Fruit fly (Drosophila melanogaster): ENCODE results near the gene sgg.

Gene sgg

dm6 chrX:2708156-2708734, 74.5 kb downstream of the sgg start, which contains the start of gene CG2681 (continued):
- TF ChIP-seq bab2 (GFP tag; optimal IDR thresholded peaks at IDR 0.05) (peak; percentile 31), E2f1 (GFP tag; IDR thresholded peaks at IDR 0.05) (peak; percentile 66), Gug (GFP tag; IDR thresholded peaks at IDR 0.05) (peak; percentile 74), prd (optimal IDR thresholded peaks at IDR 0.05) (no peak), prd (GFP tag; IDR thresholded peaks at IDR 0.05) (peak; percentile 73), CG11560 (tag; IDR thresholded peaks at IDR 0.05) (0 out of 3 replicates have a peak, but pooled peaks have one; percentile 37), CG6272 (GFP tag; IDR thresholded peaks at IDR 0.05) (no peak), lmd (GFP tag; IDR thresholded peaks at IDR 0.05) (peak; percentile 71), wor (GFP tag; IDR thresholded peaks at IDR 0.05) (peak; percentile 24; the same call in 1 of the 2 replicates), pb (GFP tag; optimal IDR thresholded peaks at IDR 0.05) (no peak), ken (GFP tag; IDR thresholded peaks at IDR 0.05) (peak; percentile 66; the same call in 2 of the 3 replicates), Bdp1 (GFP tag; optimal IDR thresholded peaks at IDR 0.05) (no peak), sug (tag; optimal IDR thresholded peaks at IDR 0.05) (peak; percentile 20), stc (GFP tag; IDR thresholded peaks at IDR 0.05) (peak; percentile 61; the same call in 1 of the 2 replicates), Scr (GFP tag; IDR thresholded peaks at IDR 0.05; ENCODE audit: partially characterized antibody) (no peak), grau (tag; optimal IDR thresholded peaks at IDR 0.05) (peak; percentile 71), CG11247 (GFP tag; IDR thresholded peaks at IDR 0.05) (peak; percentile 47), Trl (optimal IDR thresholded peaks at IDR 0.05) (no peak), Trl (GFP tag; optimal IDR thresholded peaks at IDR 0.05) (peak; percentile 8), H2.0 (GFP tag; IDR thresholded peaks at IDR 0.05) (peak; percentile 62), Drgx (GFP tag; IDR thresholded peaks at IDR 0.05) (peak; percentile 65), ssp (GFP tag; IDR thresholded peaks at IDR 0.05) (0 out of 2 replicates have a peak, but pooled peaks have one; percentile 15), danr (GFP tag; IDR thresholded peaks at IDR 0.05) (0 out of 2 replicates have a peak, but pooled peaks have one; percentile 14), CG4424 (GFP tag; optimal IDR thresholded peaks at IDR 0.05) (no peak), chm (GFP tag; IDR thresholded peaks at IDR 0.05) (peak; percentile 58; the same call in 1 of the 2 replicates), Xrp1 (GFP tag; IDR thresholded peaks at IDR 0.05) (peak; percentile 43; the same call in 1 of the 2 replicates), otp (GFP tag; IDR thresholded peaks at IDR 0.05) (0 out of 3 replicates have a peak, but pooled peaks have one; percentile 51), tll (GFP tag; optimal IDR thresholded peaks at IDR 0.05) (no peak), CG14014 (GFP tag; IDR thresholded peaks at IDR 0.05) (peak; percentile 45), Oli (tag; optimal IDR thresholded peaks at IDR 0.05) (no peak), wdn (GFP tag; IDR thresholded peaks at IDR 0.05) (0 out of 2 replicates have a peak, but pooled peaks have one; percentile 23), Poxn (GFP tag; IDR thresholded peaks at IDR 0.05) (0 out of 2 replicates have a peak, but pooled peaks have one; percentile 3), B-H2 (GFP tag; optimal IDR thresholded peaks at IDR 0.05) (no peak), sr (GFP tag; IDR thresholded peaks at IDR 0.05) (0 out of 3 replicates have a peak, but pooled peaks have one; percentile 26), CG16779 (GFP tag; IDR thresholded peaks at IDR 0.05) (peak; percentile 59; the same call in 1 of the 2 replicates), Dbx (GFP tag; IDR thresholded peaks at IDR 0.05) (0 out of 3 replicates have a peak, but pooled peaks have one; percentile 30), Doc2 (GFP tag; IDR thresholded peaks at IDR 0.05) (no peak), CG11093 (GFP tag; IDR thresholded peaks at IDR 0.05) (peak; percentile 57; the same call in 1 of the 3 replicates), dysf (GFP tag; IDR thresholded peaks at IDR 0.05) (peak; percentile 68), CG12155 (GFP tag; optimal IDR thresholded peaks at IDR 0.05) (peak; percentile 0), Bgb (GFP tag; IDR thresholded peaks at IDR 0.05; ENCODE audit: partially characterized antibody) (no peak), CoRest (tag; optimal IDR thresholded peaks at IDR 0.05) (peak; percentile 6), az2 (GFP tag; optimal IDR thresholded peaks at IDR 0.05) (peak; percentile 32), CG7357 (GFP tag; IDR thresholded peaks at IDR 0.05) (peak; percentile 15; the same call in 1 of the 3 replicates), bcd (GFP tag; optimal IDR thresholded peaks at IDR 0.05) (peak; percentile 7), Ptx1 (GFP tag; IDR thresholded peaks at IDR 0.05) (peak; percentile 63), H15 (GFP tag; IDR thresholded peaks at IDR 0.05) (peak; percentile 70), vvl (GFP tag; IDR thresholded peaks at IDR 0.05) (peak; percentile 52), Antp (GFP tag; optimal IDR thresholded peaks at IDR 0.05) (peak; percentile 46), HLH3B (GFP tag; IDR thresholded peaks at IDR 0.05) (peak; percentile 56), CG17361 (GFP tag; IDR thresholded peaks at IDR 0.05) (0 out of 3 replicates have a peak, but pooled peaks have one; percentile 28)

Measured in whole organism, embryonic.